Worm (Caenorhabditis elegans) whole organism, mixed stage, embryonic: ENCODE results near the gene M03A1.3.

ENCODE experiments used
- M03D4.4 ChIP-seq: sonication (generic microtip); optimal IDR thresholded peaks from 2 replicates; lab custom pipeline; 2017; ENCODE audit warnings: mild to moderate bottlenecking, missing genetic modification characterization, missing compliant biosample characterization
- bed-3 ChIP-seq: fragments of 200-800 bp; sonication (Bioruptor generic); optimal IDR thresholded peaks from 3 replicates; lab custom pipeline; 2018; ENCODE audit warnings: mild to moderate bottlenecking, missing genetic modification characterization, moderate library complexity, missing compliant biosample characterization
- blmp-1 ChIP-seq: fragments of 150-350 bp; optimal IDR thresholded peaks from 2 replicates; lab custom pipeline; 2014; ENCODE audit warnings: missing biosample characterization, missing genetic modification characterization
- ceh-39 ChIP-seq: fragments of 150-350 bp; optimal IDR thresholded peaks from 2 replicates; lab custom pipeline; 2014; ENCODE audit warnings: missing biosample characterization, missing genetic modification characterization
- ceh-43 ChIP-seq: fragments of 200-800 bp; sonication (Bioruptor generic); optimal IDR thresholded peaks from 2 replicates; lab custom pipeline; 2018; ENCODE audit warnings: mild to moderate bottlenecking, missing genetic modification characterization, moderate library complexity, missing compliant biosample characterization
- ceh-83 ChIP-seq: fragments of 200-800 bp; sonication (Bioruptor generic); optimal IDR thresholded peaks from 2 replicates; lab custom pipeline; 2018; ENCODE audit warnings: mild to moderate bottlenecking, missing genetic modification characterization, missing compliant biosample characterization
- ces-1 ChIP-seq: fragments of 150-350 bp; optimal IDR thresholded peaks from 2 replicates; lab custom pipeline; 2014; ENCODE audit warnings: missing biosample characterization, missing genetic modification reagents, missing genetic modification characterization
- cnd-1 ChIP-seq: fragments of 200-800 bp; sonication (Bioruptor generic); optimal IDR thresholded peaks from 2 replicates; lab custom pipeline; 2018; ENCODE audit warnings: mild to moderate bottlenecking, missing genetic modification characterization, missing compliant biosample characterization
- elt-1 ChIP-seq: sonication (generic microtip); optimal IDR thresholded peaks from 2 replicates; lab custom pipeline; 2017; ENCODE audit warnings: missing genetic modification characterization, mild to moderate bottlenecking, missing compliant biosample characterization, antibody characterized with exemption, moderate library complexity, borderline replicate concordance; ENCODE audit not compliant: insufficient read depth
- elt-3 ChIP-seq: fragments of 150-350 bp; optimal IDR thresholded peaks from 2 replicates; lab custom pipeline; 2014; ENCODE audit warnings: missing biosample characterization, missing genetic modification characterization
- flh-1 ChIP-seq: fragments of 200-800 bp; sonication (Bioruptor generic); optimal IDR thresholded peaks from 2 replicates; lab custom pipeline; 2018; ENCODE audit warnings: mild to moderate bottlenecking, missing genetic modification characterization, moderate library complexity, missing compliant biosample characterization
- hlh-1 ChIP-seq: fragments of 150-350 bp; optimal IDR thresholded peaks from 2 replicates; lab custom pipeline; 2014; ENCODE audit warnings: missing biosample characterization, missing genetic modification reagents, missing genetic modification characterization
- lin-13 ChIP-seq: fragments of 150-350 bp; optimal IDR thresholded peaks from 2 replicates; lab custom pipeline; 2014; ENCODE audit warnings: missing biosample characterization, missing genetic modification characterization
- lin-32 ChIP-seq: fragments of 200-800 bp; sonication (Bioruptor generic); optimal IDR thresholded peaks from 2 replicates; lab custom pipeline; 2018; ENCODE audit warnings: mild to moderate bottlenecking, missing genetic modification characterization, missing compliant biosample characterization
- lsy-2 ChIP-seq: fragments of 150-350 bp; optimal IDR thresholded peaks from 2 replicates; lab custom pipeline; 2014; ENCODE audit warnings: missing biosample characterization, missing genetic modification characterization
- mab-5 ChIP-seq: fragments of 150-350 bp; optimal IDR thresholded peaks from 2 replicates; lab custom pipeline; 2014; ENCODE audit warnings: missing biosample characterization, missing genetic modification characterization
- mls-2 ChIP-seq: sonication (generic microtip); optimal IDR thresholded peaks from 2 replicates; lab custom pipeline; 2016; ENCODE audit warnings: mild to moderate bottlenecking, missing genetic modification characterization, moderate library complexity, missing compliant biosample characterization
- nhr-2 ChIP-seq: fragments of 150-350 bp; optimal IDR thresholded peaks from 2 replicates; lab custom pipeline; 2014; ENCODE audit warnings: missing biosample characterization, missing genetic modification characterization
- nhr-237 ChIP-seq: fragments of 150-350 bp; optimal IDR thresholded peaks from 2 replicates; lab custom pipeline; 2014; ENCODE audit warnings: missing biosample characterization, missing genetic modification characterization
- nhr-76 ChIP-seq: sonication (generic microtip); optimal IDR thresholded peaks from 2 replicates; lab custom pipeline; 2017; ENCODE audit warnings: missing biosample characterization, missing genetic modification characterization
- sem-2 ChIP-seq: fragments of 200-800 bp; sonication (Bioruptor generic); optimal IDR thresholded peaks from 2 replicates; lab custom pipeline; 2018; ENCODE audit warnings: mild to moderate bottlenecking, missing genetic modification characterization, missing compliant biosample characterization
- snpc-4 ChIP-seq: fragments of 150-350 bp; optimal IDR thresholded peaks from 2 replicates; lab custom pipeline; 2014; ENCODE audit warnings: missing biosample characterization, missing genetic modification characterization
- sptf-1 ChIP-seq: sonication (generic microtip); optimal IDR thresholded peaks from 2 replicates; lab custom pipeline; 2017; ENCODE audit warnings: mild to moderate bottlenecking, missing genetic modification characterization, moderate library complexity, missing compliant biosample characterization
- tbx-8 ChIP-seq: fragments of 200-800 bp; sonication (Bioruptor generic); optimal IDR thresholded peaks from 2 replicates; lab custom pipeline; 2018; ENCODE audit warnings: mild to moderate bottlenecking, missing genetic modification characterization, moderate library complexity, missing compliant biosample characterization
- unc-120 ChIP-seq: sonication (generic microtip); optimal IDR thresholded peaks from 2 replicates; lab custom pipeline; 2017; ENCODE audit warnings: missing genetic modification characterization, missing compliant biosample characterization; ENCODE audit not compliant: poor library complexity, severe bottlenecking
- unc-39 ChIP-seq: fragments of 150-350 bp; optimal IDR thresholded peaks from 2 replicates; lab custom pipeline; 2014; ENCODE audit warnings: missing biosample characterization, missing genetic modification characterization
- unc-62 ChIP-seq: fragments of 150-350 bp; optimal IDR thresholded peaks from 2 replicates; lab custom pipeline; 2014; ENCODE audit warnings: missing biosample characterization, missing genetic modification reagents, missing genetic modification characterization
- zip-8 ChIP-seq: fragments of 150-350 bp; optimal IDR thresholded peaks from 2 replicates; lab custom pipeline; 2014; ENCODE audit warnings: missing biosample characterization, missing genetic modification characterization
- ztf-11 ChIP-seq: fragments of 150-350 bp; optimal IDR thresholded peaks from 2 replicates; lab custom pipeline; 2014; ENCODE audit warnings: missing biosample characterization, missing genetic modification characterization

Gene M03A1.3

DNA sequence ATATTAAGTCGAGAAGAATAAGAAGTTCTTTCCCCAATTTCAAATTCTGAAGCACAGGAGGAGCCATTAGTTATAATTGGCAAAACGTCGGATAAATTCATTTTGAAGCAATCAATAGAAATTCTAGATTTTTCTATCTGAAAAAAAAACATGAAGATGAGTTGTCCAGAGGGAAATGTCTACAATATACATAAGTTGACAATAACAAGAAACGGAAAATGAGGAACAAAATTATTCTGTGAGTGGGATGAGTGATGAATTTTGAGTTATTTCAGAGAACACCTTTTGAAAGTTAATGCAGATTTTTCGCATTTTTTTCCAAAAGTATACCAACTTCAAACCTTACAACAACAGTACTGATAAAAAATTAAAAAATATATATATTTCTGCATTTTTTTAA lies 17.0 kb upstream of the M03A1.3 start, which contains the start of gene sra-36:
Gene sra-36, minus strand, starts transcription at position 101 of the 400 bp plus-strand sequence.
- TF ChIP-seq sptf-1 (tag; lab: Kevin White, UChicago) = no peak
- TF ChIP-seq lin-32 (GFP tag; lab: Kevin White, UChicago) = no peak
- no peak for TF ChIP-seq sem-2 (GFP tag; lab: Kevin White, UChicago)
- no peak for TF ChIP-seq tbx-8 (GFP tag; lab: Kevin White, UChicago)
- no peak for TF ChIP-seq elt-3
- TF ChIP-seq, all 35 proteins: peak for 0

DNA sequence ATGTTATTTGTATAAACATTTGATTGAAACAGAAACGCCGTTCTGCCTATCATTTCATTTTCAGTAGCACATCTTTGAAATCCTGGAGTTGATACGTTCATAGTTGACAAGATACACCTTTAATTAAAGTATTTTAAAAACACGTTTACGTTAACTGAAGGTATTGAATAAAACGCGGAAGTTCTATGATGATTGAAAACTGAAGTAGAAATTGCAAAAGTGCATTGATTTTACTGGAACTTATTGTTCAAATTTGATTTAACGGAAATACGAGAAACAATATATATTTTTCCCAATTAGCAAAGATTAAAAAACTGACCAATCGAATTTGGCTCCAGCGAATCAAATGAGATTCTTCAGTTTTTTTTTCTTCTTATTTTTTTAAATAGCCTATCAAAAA lies 14.0 kb upstream of the M03A1.3 start, which contains the start of gene sra-34:
Gene sra-34, minus strand, starts transcription at position 101 of the 400 bp plus-strand sequence.
- no peak for TF ChIP-seq nhr-2 (tag; lab: Kevin White, UChicago)
- TF ChIP-seq tbx-8 (GFP tag; lab: Kevin White, UChicago) = no peak
- no peak for TF ChIP-seq zip-8 (tag; lab: Kevin White, UChicago)
- no peak for TF ChIP-seq M03D4.4 (tag; lab: Kevin White, UChicago)
- TF ChIP-seq unc-39 (tag; lab: Kevin White, UChicago) = no peak
- TF ChIP-seq elt-1 (tag; lab: Kevin White, UChicago) = no peak
- TF ChIP-seq mls-2 (tag; lab: Kevin White, UChicago) = no peak

DNA sequence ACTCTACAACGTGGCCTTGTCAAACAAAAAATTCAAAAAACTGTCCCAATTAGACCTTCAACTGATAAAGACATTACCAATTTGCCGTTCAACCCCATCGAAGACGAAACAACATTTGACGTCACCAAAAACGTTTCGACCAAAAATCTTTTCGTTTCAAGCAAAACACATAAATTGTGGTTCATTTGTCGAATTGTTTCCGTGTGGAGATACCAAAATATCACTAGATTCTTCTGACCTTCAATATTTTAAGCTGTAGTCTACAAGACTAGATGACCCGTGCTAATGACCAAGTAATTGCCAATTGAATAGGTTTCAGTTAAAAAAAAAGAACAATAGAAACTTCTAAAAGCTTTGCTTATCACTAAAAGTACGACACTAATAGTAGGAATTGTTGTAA lies 9.2 kb upstream of the M03A1.3 start:
- TF ChIP-seq lin-32 (GFP tag; lab: Kevin White, UChicago) (no peak), ces-1 (no peak), lsy-2 (tag; lab: Kevin White, UChicago) (no peak), bed-3 (no peak), blmp-1 (tag; lab: Kevin White, UChicago) (no peak), flh-1 (no peak), M03D4.4 (tag; lab: Kevin White, UChicago) (no peak), lin-13 (tag; lab: Kevin White, UChicago) (no peak), cnd-1 (tag; lab: Kevin White, UChicago) (no peak), unc-120 (tag; lab: Kevin White, UChicago) (no peak), ceh-43 (GFP tag; lab: Kevin White, UChicago) (no peak), nhr-237 (no peak), ceh-83 (GFP tag; lab: Kevin White, UChicago) (no peak), sem-2 (GFP tag; lab: Kevin White, UChicago) (no peak), zip-8 (tag; lab: Kevin White, UChicago) (no peak), ceh-39 (tag; lab: Kevin White, UChicago) (no peak)

DNA sequence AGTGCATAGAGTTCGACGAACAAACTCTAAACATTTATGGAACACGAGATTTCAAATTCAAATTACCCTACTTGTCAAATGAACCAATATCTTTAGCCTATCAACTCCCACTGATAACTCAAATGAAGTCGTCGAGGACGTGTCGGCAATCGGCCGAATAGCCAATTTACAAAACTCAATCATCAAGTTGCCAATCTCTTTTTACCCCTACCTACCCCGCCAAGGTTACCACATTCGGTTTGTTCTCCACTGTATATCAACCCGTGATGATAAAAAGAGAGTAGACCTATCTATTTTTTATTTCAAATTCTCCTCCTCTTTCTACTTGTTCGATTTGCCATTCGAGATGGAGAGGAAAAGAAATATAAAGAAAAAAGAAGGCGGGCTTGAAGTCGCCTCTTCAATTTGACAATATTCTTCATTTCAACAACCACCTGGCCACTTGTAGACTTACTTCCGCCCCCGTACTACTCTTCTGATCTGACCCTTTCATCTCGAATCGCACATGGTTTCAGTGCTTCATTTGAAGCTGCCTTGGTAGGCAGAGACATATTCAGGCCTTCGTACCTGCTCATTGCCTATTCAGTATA lies 7.5 kb upstream of the M03A1.3 start:
- TF ChIP-seq nhr-76 = no peak
- TF ChIP-seq, all 35 proteins: peak for 0

DNA sequence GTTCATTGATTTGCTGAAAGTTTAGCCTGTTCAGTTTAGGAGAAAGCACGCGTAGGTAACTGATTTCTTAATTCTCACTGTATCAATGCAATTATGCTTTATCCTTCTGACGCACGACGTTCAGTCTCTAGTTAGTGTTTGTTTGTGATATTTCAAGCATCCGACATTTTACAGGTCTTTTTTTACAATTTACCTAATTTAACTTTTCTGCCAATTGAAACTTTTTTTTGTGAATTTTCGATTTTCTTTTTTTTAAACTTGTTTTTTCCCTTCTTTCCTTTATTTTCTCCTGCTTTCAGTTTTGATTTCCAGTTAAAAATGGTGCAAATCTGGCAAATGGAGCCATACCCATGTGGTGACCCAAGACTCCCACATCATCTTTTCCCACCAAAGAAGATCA lies 6.8 kb upstream of the M03A1.3 start, which contains the start of gene K07E1.1:
Gene K07E1.1, plus strand, starts transcription at position 301 of the 400 bp plus-strand sequence.
- TF ChIP-seq elt-1 (tag; lab: Kevin White, UChicago) (no peak), snpc-4 (no peak), sptf-1 (tag; lab: Kevin White, UChicago) (no peak), mab-5 (tag; lab: Kevin White, UChicago) (no peak), hlh-1 (tag; lab: Kevin White, UChicago) (no peak), mls-2 (tag; lab: Kevin White, UChicago) (no peak), ztf-11 (tag; lab: Kevin White, UChicago) (no peak), sem-2 (GFP tag; lab: Kevin White, UChicago) (no peak), unc-62 (GFP tag; lab: Kevin White, UChicago) (no peak), unc-39 (tag; lab: Kevin White, UChicago) (no peak), nhr-237 (no peak), ceh-39 (tag; lab: Kevin White, UChicago) (no peak), tbx-8 (GFP tag; lab: Kevin White, UChicago) (no peak), lin-32 (GFP tag; lab: Kevin White, UChicago) (no peak)
